Worm (Caenorhabditis elegans): ENCODE results near the gene T23G5.2.

Gene T23G5.2

DNA sequence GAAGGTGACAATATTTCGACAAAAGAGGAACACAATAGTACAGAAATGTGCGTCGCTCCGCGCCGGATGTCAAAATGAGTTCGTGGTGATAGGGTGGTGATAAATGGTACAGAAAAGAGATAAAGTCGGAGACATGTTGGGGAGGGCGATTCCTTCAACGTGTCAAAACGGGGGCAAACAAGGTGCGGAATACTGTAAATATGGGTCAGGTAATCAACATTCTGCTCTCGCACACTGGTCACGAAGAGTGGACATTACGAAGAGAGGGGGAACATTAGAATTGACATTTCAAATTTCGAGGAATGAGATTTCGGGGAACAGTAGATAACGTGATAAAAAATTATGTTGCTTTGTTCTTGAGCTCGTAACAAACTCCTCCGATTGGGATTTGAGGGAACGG, 36.5 kb downstream of the T23G5.2 start, which contains the start of gene ZC84.6:
TSS of gene ZC84.6 (minus strand) at position 101 of the 400 bp plus-strand sequence.
- no peak for TF ChIP-seq ceh-48 (tag; optimal IDR thresholded peaks at IDR 0.05)
- TF ChIP-seq elt-4 (tag; optimal IDR thresholded peaks at IDR 0.05): no peak
- no peak for TF ChIP-seq npax-4 (tag; optimal IDR thresholded peaks at IDR 0.05)
- TF ChIP-seq ceh-9 (tag; optimal IDR thresholded peaks at IDR 0.05): no peak
- TF ChIP-seq unc-86 (tag; optimal IDR thresholded peaks at IDR 0.05): no peak
- TF ChIP-seq odd-2 (tag; optimal IDR thresholded peaks at IDR 0.05): no peak
- no peak for TF ChIP-seq ttx-3 (tag; optimal IDR thresholded peaks at IDR 0.05)

ce11 chrIII:9191091-9191490, 45.0 kb downstream of the T23G5.2 start, which contains the start of gene cls-3:
cls-3 (minus strand) TSS chrIII:9191109.
- no peak for TF ChIP-seq nhr-232 (tag; optimal IDR thresholded peaks at IDR 0.05)
- peak; percentile 41 for TF ChIP-seq tbx-2 (tag; optimal IDR thresholded peaks at IDR 0.05)
- no peak for TF ChIP-seq npax-4 (tag; optimal IDR thresholded peaks at IDR 0.05)
- TF ChIP-seq ceh-48 (tag; optimal IDR thresholded peaks at IDR 0.05): no peak
- TF ChIP-seq ets-4 (tag; optimal IDR thresholded peaks at IDR 0.05): no peak
- TF ChIP-seq sox-4 (tag; optimal IDR thresholded peaks at IDR 0.05): no peak
- peak; percentile 27 for TF ChIP-seq rnt-1 (tag; optimal IDR thresholded peaks at IDR 0.05)
- TF ChIP-seq ceh-6 (GFP tag; optimal IDR thresholded peaks at IDR 0.05): no peak
- TF ChIP-seq unc-86 (tag; optimal IDR thresholded peaks at IDR 0.05): no peak
- TF ChIP-seq C38D4.7 (GFP tag; optimal IDR thresholded peaks at IDR 0.05): no peak
- TF ChIP-seq fkh-10 (GFP tag; optimal IDR thresholded peaks at IDR 0.05): no peak
- TF ChIP-seq hlh-30 (tag; optimal IDR thresholded peaks at IDR 0.05; ENCODE audit: insufficient read depth): no peak
- TF ChIP-seq C08G9.2 (tag; optimal IDR thresholded peaks at IDR 0.05): peak; percentile 58
- no peak for TF ChIP-seq lim-6 (tag; optimal IDR thresholded peaks at IDR 0.05)
- TF ChIP-seq ceh-31 (tag; optimal IDR thresholded peaks at IDR 0.05): peak; percentile 62
- TF ChIP-seq ceh-24 (tag; optimal IDR thresholded peaks at IDR 0.05): no peak
- TF ChIP-seq ceh-9 (tag; optimal IDR thresholded peaks at IDR 0.05): no peak
- no peak for TF ChIP-seq nhr-11 (tag; optimal IDR thresholded peaks at IDR 0.05)
- TF ChIP-seq sdc-2 (tag; optimal IDR thresholded peaks at IDR 0.05): no peak
- TF ChIP-seq unc-42 (tag; optimal IDR thresholded peaks at IDR 0.05): peak; percentile 69
- no peak for TF ChIP-seq tbx-7 (tag; optimal IDR thresholded peaks at IDR 0.05)
- no peak for TF ChIP-seq K09A11.1 (tag; optimal IDR thresholded peaks at IDR 0.05; ENCODE audit: insufficient read depth)
- no peak for TF ChIP-seq odd-2 (tag; optimal IDR thresholded peaks at IDR 0.05)
- peak; percentile 71 for TF ChIP-seq hlh-8 (tag; optimal IDR thresholded peaks at IDR 0.05)
- no peak for TF ChIP-seq mec-3 (tag; optimal IDR thresholded peaks at IDR 0.05; ENCODE audit: borderline replicate concordance)
- TF ChIP-seq ceh-34 (tag; optimal IDR thresholded peaks at IDR 0.05): peak; percentile 8
- TF ChIP-seq F13H6.1 (tag; optimal IDR thresholded peaks at IDR 0.05): no peak
- TF ChIP-seq dmd-4 (tag; optimal IDR thresholded peaks at IDR 0.05; ENCODE audit: borderline replicate concordance): no peak
- no peak for TF ChIP-seq ceh-2 (tag; optimal IDR thresholded peaks at IDR 0.05)
- no peak for TF ChIP-seq madf-2 (tag; optimal IDR thresholded peaks at IDR 0.05)
- no peak for TF ChIP-seq pros-1 (tag; optimal IDR thresholded peaks at IDR 0.05)
- no peak for TF ChIP-seq T23F11.4 (GFP tag; optimal IDR thresholded peaks at IDR 0.05)
- no peak for TF ChIP-seq elt-4 (tag; optimal IDR thresholded peaks at IDR 0.05)
- TF ChIP-seq pqm-1 (tag; optimal IDR thresholded peaks at IDR 0.05): no peak
- no peak for TF ChIP-seq ceh-45 (GFP tag; IDR thresholded peaks at IDR 0.05)
- peak; percentile 9 for TF ChIP-seq che-1 (tag; optimal IDR thresholded peaks at IDR 0.05)
- no peak for TF ChIP-seq ahr-1 (tag; optimal IDR thresholded peaks at IDR 0.05)
- no peak for TF ChIP-seq nfya-1 (tag; optimal IDR thresholded peaks at IDR 0.05)
- no peak for TF ChIP-seq syd-9 (tag; optimal IDR thresholded peaks at IDR 0.05)
- TF ChIP-seq fkh-6 (tag; optimal IDR thresholded peaks at IDR 0.05): peak; percentile 19
- TF ChIP-seq pha-2 (tag; optimal IDR thresholded peaks at IDR 0.05): no peak
- no peak for TF ChIP-seq eyg-1 (tag; optimal IDR thresholded peaks at IDR 0.05)
- no peak for TF ChIP-seq unc-55 (GFP tag; optimal IDR thresholded peaks at IDR 0.05)
- no peak for TF ChIP-seq ceh-22 (tag; optimal IDR thresholded peaks at IDR 0.05)

All from whole organism, late embryonic.